Worm (Caenorhabditis elegans): ENCODE data around the gene gly-20.
A peak's percentile ranks its signal among the peaks of the same experiment; 100 is the strongest.

The gly-20 gene

ce11 chrV:11314025-11314880 is 31.9 kb downstream of the gly-20 start (continued):
- peak; percentile 90 for TF ChIP-seq hlh-12 (tag; optimal IDR thresholded peaks at IDR 0.05)
- peak; percentile 83 for TF ChIP-seq lir-1 (GFP tag; conservative IDR thresholded peaks at IDR 0.05)
- TF ChIP-seq madf-10 (tag; optimal IDR thresholded peaks at IDR 0.05), result peak; percentile 90
- TF ChIP-seq ceh-58 (GFP tag; IDR thresholded peaks at IDR 0.05), result peak; percentile 99
- peak; percentile 84 for TF ChIP-seq aptf-2 (GFP tag; conservative IDR thresholded peaks at IDR 0.05)
- TF ChIP-seq nfya-2 (GFP tag; IDR thresholded peaks at IDR 0.05), result peak; percentile 92; the same call in 1 of the 2 replicates
- TF ChIP-seq ceh-100 (GFP tag; IDR thresholded peaks at IDR 0.05), result peak; percentile 86
- peak; percentile 89 for TF ChIP-seq K11D2.4 (GFP tag; IDR thresholded peaks at IDR 0.05)
- peak; percentile 100 for TF ChIP-seq B0261.1 (tag; optimal IDR thresholded peaks at IDR 0.05)
- TF ChIP-seq nhr-80 (tag; optimal IDR thresholded peaks at IDR 0.05), result peak; percentile 80
- TF ChIP-seq hmg-1.2 (GFP tag; IDR thresholded peaks at IDR 0.05), result peak; percentile 90

DNA sequence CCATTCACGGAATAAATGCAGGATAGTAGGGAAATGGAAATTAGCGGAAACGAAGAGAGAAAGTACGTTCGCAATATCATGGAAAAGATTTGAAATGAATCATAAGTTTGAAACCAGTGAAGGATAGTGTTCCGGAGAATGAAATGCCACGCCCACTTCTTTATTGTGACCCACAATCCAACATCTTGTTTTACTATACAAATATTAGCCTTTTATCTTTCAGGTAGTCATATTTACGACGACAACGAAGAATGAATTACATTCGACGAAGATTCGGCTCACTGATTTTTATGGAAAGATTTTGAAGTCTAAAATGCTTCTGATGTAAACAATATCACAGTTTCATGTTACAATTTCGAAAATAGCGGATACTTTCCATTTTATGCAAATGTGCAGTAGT is 34.4 kb downstream of the gly-20 start, which contains the start of gene cutl-18:
cutl-18 (minus strand) TSS at position 101 of the 400 bp plus-strand sequence.
- TF ChIP-seq mxl-1 (tag; optimal IDR thresholded peaks at IDR 0.05) (no peak), ztf-3 (GFP tag; optimal IDR thresholded peaks at IDR 0.05) (no peak), aptf-2 (GFP tag; conservative IDR thresholded peaks at IDR 0.05) (no peak), hmg-1.2 (GFP tag; IDR thresholded peaks at IDR 0.05) (no peak), athp-1 (tag; optimal IDR thresholded peaks at IDR 0.05) (no peak), C06A6.2 (GFP tag; conservative IDR thresholded peaks at IDR 0.05) (no peak), ceh-40 (GFP tag; IDR thresholded peaks at IDR 0.05) (no peak), Y79H2A.3 (GFP tag; conservative IDR thresholded peaks at IDR 0.05) (no peak)

DNA sequence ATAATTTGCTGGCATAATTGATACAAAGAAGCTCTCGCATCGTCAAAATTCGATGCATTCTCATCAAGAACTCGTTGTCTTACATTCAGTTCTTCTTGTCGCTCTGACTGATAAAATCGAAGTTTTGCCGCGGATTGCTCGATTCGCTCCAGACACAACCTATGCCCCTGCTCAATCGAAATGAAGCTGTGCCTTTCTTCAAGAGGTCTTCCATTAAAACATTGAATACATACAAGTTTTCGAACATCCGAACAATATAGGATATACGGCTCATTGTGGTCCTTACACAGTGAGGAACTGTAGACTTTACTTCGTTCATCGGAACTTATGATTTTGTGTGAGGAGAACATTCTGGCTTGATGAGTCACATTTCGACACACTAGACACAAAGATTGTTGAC is 38.5 kb downstream of the gly-20 start:
- TF ChIP-seq nhr-80 (tag; optimal IDR thresholded peaks at IDR 0.05) (no peak), ceh-40 (GFP tag; IDR thresholded peaks at IDR 0.05) (no peak), snpc-4 (GFP tag; optimal IDR thresholded peaks at IDR 0.05) (no peak), snpc-4 (tag; optimal IDR thresholded peaks at IDR 0.05) (no peak), ztf-3 (GFP tag; optimal IDR thresholded peaks at IDR 0.05) (no peak), snpc-1.1 (tag; optimal IDR thresholded peaks at IDR 0.05; ENCODE audit: insufficient read depth) (no peak), nhr-179 (tag; optimal IDR thresholded peaks at IDR 0.05) (no peak), attf-6 (GFP tag; IDR thresholded peaks at IDR 0.05) (no peak)

DNA sequence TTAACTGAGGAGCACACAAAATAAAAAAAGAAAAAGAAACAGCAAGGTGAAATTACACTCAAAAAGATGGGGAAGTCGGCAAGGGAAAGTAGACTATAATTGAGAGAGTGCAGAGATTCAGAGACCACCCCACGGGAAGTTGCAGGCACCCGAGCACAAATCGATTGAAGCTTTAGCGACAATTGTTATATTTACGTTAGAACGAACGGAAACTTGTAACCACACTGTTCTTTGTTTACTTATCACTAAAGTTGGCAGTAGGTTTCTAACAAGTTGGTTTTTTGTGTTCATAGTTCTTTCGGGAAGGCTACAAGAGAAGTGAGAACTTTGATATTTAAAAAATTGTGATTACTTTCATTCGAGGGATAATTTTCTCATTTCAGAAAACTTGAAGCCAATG is 39.3 kb downstream of the gly-20 start, which contains the start of gene F47G9.4:
F47G9.4 (minus strand) TSS at position 98 of the 400 bp plus-strand sequence.
- TF ChIP-seq nhr-80 (tag; optimal IDR thresholded peaks at IDR 0.05) (peak; percentile 39), Y53G8AR.9 (GFP tag; conservative IDR thresholded peaks at IDR 0.05) (no peak), lsy-27 (tag; optimal IDR thresholded peaks at IDR 0.05; ENCODE audit: borderline replicate concordance, insufficient read depth) (no peak), Y95B8A.8 (GFP tag; IDR thresholded peaks at IDR 0.05) (no peak)

- TF ChIP-seq T26A5.8 (tag; optimal IDR thresholded peaks at IDR 0.05) (no peak), rpc-1 (optimal IDR thresholded peaks at IDR 0.05) (no peak), rpc-1 (tag; optimal IDR thresholded peaks at IDR 0.05) (no peak), F57C9.4 (tag; optimal IDR thresholded peaks at IDR 0.05) (no peak), F55B11.4 (tag; optimal IDR thresholded peaks at IDR 0.05; ENCODE audit: borderline replicate concordance, insufficient read depth) (no peak), ama-1 (optimal IDR thresholded peaks at IDR 0.05) (no peak), ama-1 (GFP tag; optimal IDR thresholded peaks at IDR 0.05) (peak in 1 of 2 experiments; percentile 14), rec-8 (tag; optimal IDR thresholded peaks at IDR 0.05) (no peak), ztf-6 (GFP tag; IDR thresholded peaks at IDR 0.05) (no peak), ztf-18 (tag; optimal IDR thresholded peaks at IDR 0.05) (no peak), madf-6 (GFP tag; IDR thresholded peaks at IDR 0.05) (peak; percentile 48; the same call in 1 of the 2 replicates), nfyb-1 (GFP tag; IDR thresholded peaks at IDR 0.05) (0 out of 2 replicates have a peak, but pooled peaks have one; percentile 43), nhr-179 (tag; optimal IDR thresholded peaks at IDR 0.05) (no peak), ztf-22 (GFP tag; optimal IDR thresholded peaks at IDR 0.05) (no peak), lin-54 (GFP tag; optimal IDR thresholded peaks at IDR 0.05) (no peak), aptf-2 (GFP tag; conservative IDR thresholded peaks at IDR 0.05) (no peak), dpl-1 (GFP tag; optimal IDR thresholded peaks at IDR 0.05) (no peak), egl-18 (GFP tag; IDR thresholded peaks at IDR 0.05) (no peak)
These were observed 41.3 kb downstream of the gly-20 start, which contains the start of gene str-141 for ce11 chrV:11323720-11324119. TSS of gene str-141 (minus strand) at chrV:11323820.
